Fruit fly (Drosophila melanogaster) whole organism: ENCODE measurements around the gene CG14052.

Source experiments
- CG8478 ChIP-seq: fragments of >200 bp; optimal IDR thresholded peaks from 2 replicates; lab custom pipeline; 2018; ENCODE audit warnings: inconsistent platforms
- Dll ChIP-seq: fragments of >200 bp; optimal IDR thresholded peaks from 2 replicates; lab custom pipeline; 2017
- EcR ChIP-seq, 2 experiments: fragments of >200 bp; optimal IDR thresholded peaks; 2 replicates each; lab custom pipeline; 2017; ENCODE audit warnings: missing biosample characterization in 2 of 2, missing genetic modification characterization in 2 of 2, missing genetic modification reagents in 2 of 2
- pan ChIP-seq: fragments of >200 bp; optimal IDR thresholded peaks from 2 replicates; lab custom pipeline; 2017
- psq ChIP-seq: fragments of >200 bp; optimal IDR thresholded peaks from 2 replicates; lab custom pipeline; 2017
- usp ChIP-seq: fragments of >200 bp; optimal IDR thresholded peaks from 2 replicates; lab custom pipeline; 2017; ENCODE audit warnings: missing biosample characterization, missing genetic modification characterization, mixed read lengths

The CG14052 gene

DNA sequence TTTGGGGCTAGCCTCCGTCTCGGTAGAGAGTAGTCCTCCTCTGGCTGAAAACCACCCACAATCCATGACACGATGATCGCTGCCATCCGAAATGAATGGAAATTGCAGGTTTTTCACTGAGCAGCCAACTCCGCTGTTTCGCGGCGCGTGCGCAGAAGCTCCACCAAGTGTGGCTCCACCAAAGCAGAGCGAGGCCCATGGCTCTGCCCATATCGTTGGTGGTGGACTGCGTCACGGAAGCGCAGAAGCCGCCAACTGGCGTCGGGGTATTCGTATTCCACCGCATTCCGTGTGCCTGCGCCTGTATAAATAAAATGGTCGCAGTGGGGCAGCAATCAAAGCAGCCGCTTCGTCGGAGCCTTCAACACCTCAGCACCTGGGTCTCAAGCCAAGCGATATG lies at the start of gene CG14052:
CG14052 (plus strand) TSS at position 301 of the 400 bp plus-strand sequence.
- TF ChIP-seq usp (GFP tag; lab: Kevin White, UChicago) (no peak), Dll (lab: Kevin White, UChicago) (no peak), psq (lab: Kevin White, UChicago) (no peak), CG8478 (lab: Kevin White, UChicago) (no peak)

DNA sequence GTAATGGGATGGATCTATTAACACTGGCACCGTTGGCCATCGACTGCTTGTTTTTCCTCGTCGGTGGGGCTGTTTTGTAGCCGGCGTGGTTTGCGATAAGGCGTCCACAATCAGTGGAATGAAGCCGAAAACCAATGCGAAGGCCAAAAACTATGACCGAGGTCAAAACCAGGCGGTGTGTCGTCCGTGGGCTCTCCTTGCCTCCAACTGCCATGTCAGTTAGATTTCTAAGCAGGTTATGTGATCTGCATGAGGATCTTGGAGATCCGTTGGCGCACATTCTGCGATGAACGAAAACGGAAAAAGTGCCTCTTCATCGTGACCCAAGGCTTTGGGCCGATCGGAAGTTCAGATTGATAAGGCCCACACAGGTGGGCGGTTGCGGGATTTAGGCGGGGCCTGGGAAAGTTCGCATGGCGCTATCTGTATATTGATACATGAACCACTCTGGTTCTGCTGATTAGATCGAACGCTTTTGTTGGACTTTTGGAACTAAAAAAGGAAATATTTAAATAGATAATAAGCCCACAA lies 48.2 kb upstream of the CG14052 start, which contains the start of gene Cyp4d14:
Cyp4d14 (minus strand) TSS at position 51 of the 531 bp plus-strand sequence.
- TF ChIP-seq usp (GFP tag; lab: Kevin White, UChicago) (no peak), pan (lab: Kevin White, UChicago) (no peak), CG8478 (lab: Kevin White, UChicago) (no peak), EcR (GFP tag; optimal IDR thresholded peaks at IDR 0.05; lab: Kevin White, UChicago) (no peak), Dll (lab: Kevin White, UChicago) (no peak), psq (lab: Kevin White, UChicago) (no peak)

DNA sequence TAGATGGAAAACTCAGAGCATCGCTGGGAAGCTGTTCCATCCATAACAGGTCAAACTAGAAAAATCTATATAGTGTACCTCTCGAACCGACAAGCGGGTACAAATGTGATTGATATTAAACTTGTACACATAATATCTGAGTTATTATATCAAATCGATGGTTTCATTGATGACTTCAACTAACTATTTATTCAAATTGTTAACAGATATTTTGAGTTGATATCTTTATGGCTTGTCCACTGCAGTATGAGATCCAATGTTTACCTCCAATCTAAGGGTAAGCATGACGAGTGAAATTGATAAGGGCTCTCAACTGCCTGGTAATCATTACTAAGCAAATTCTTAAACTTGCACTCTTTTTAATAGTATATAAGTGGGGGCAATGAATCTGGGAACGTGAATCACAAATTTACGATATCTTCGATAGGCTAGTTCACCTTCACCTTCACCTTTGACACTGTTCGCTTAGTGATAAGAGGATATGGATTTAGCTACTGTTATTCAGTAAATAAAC lies 47.5 kb upstream of the CG14052 start, which contains the start of gene Cyp4d2:
Cyp4d2 (plus strand) TSS at position 51 of the 514 bp plus-strand sequence.
- TF ChIP-seq CG8478 (lab: Kevin White, UChicago) (no peak), EcR (GFP tag; optimal IDR thresholded peaks at IDR 0.05; lab: Kevin White, UChicago) (no peak)

dm6 chrX:2178802-2179201 lies 44.8 kb upstream of the CG14052 start, which contains the start of gene Cyp4ae1:
Cyp4ae1 (plus strand) TSS chrX:2179007.
- TF ChIP-seq psq (lab: Kevin White, UChicago) (no peak), pan (lab: Kevin White, UChicago) (no peak), CG8478 (lab: Kevin White, UChicago) (no peak), Dll (lab: Kevin White, UChicago) (no peak), EcR (GFP tag; optimal IDR thresholded peaks at IDR 0.05; lab: Kevin White, UChicago) (no peak), usp (GFP tag; lab: Kevin White, UChicago) (no peak)

dm6 chrX:2180750-2181261 lies 42.7 kb upstream of the CG14052 start, which contains the start of gene pn:
pn (plus strand) TSS chrX:2181211.
- no peak for TF ChIP-seq CG8478 (lab: Kevin White, UChicago)
- TF ChIP-seq pan (lab: Kevin White, UChicago): no peak
- no peak for TF ChIP-seq usp (GFP tag; lab: Kevin White, UChicago)
- TF ChIP-seq Dll (lab: Kevin White, UChicago): no peak
- no peak for TF ChIP-seq EcR (GFP tag; optimal IDR thresholded peaks at IDR 0.05; lab: Kevin White, UChicago)
- TF ChIP-seq psq (lab: Kevin White, UChicago): no peak

DNA sequence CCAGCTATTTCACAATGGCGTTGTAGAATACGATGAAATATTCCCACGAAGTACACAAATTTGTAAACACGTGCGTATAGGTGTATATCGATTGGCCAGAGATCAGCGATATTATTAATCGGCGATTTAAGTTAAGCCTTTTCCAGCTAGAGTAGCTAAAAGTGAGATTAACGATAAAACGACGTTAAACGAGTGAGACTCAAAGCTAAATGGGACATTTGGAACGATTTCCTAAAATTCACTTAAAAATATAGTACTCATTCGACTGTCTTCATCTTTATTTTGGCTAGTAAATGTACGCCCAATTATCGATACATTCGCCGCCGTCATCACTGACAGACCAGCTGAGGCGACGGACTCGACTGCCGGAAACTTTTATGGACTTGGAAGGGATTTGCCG lies 39.0 kb upstream of the CG14052 start, which contains the start of the genes Nmd3 and CG17776:
Nmd3 (minus strand) TSS at position 106 of the 400 bp plus-strand sequence.
CG17776 (plus strand) TSS at position 163 of the 400 bp plus-strand sequence.
- no peak for TF ChIP-seq EcR (GFP tag; optimal IDR thresholded peaks at IDR 0.05; lab: Kevin White, UChicago)
- no peak for TF ChIP-seq pan (lab: Kevin White, UChicago)
- TF ChIP-seq psq (lab: Kevin White, UChicago): no peak
- no peak for TF ChIP-seq usp (GFP tag; lab: Kevin White, UChicago)
- TF ChIP-seq CG8478 (lab: Kevin White, UChicago): no peak
- no peak for TF ChIP-seq Dll (lab: Kevin White, UChicago)

- no peak for TF ChIP-seq EcR (GFP tag; optimal IDR thresholded peaks at IDR 0.05; lab: Kevin White, UChicago)
These were observed 37.0 kb upstream of the CG14052 start, which contains the start of gene CG17777 for dm6 chrX:2186555-2186954. CG17777 (plus strand) TSS chrX:2186855.

DNA sequence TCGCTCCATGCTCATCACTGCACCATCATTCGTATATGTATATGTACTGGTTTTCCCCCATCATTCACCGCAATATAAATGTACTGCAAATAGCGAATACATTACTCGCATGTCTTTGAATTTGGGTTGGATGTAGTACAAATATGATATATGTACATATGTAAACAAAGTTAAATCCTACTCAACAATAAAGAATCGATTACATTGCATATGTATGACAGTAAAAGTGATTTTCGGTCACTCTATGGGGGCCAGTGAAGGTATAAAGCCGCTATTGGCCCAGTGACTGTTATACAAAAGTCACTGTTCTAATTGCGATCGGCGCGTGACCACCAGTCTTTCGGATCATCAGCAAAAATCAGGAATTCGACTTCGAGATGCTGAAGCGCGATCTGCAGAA lies 36.0 kb upstream of the CG14052 start, which contains the start of gene CG3457:
CG3457 (plus strand) TSS at position 301 of the 400 bp plus-strand sequence.
- TF ChIP-seq usp (GFP tag; lab: Kevin White, UChicago) (no peak), psq (lab: Kevin White, UChicago) (no peak), CG8478 (lab: Kevin White, UChicago) (no peak), Dll (lab: Kevin White, UChicago) (no peak), pan (lab: Kevin White, UChicago) (no peak)

- TF ChIP-seq usp (GFP tag; lab: Kevin White, UChicago) (no peak), psq (lab: Kevin White, UChicago) (no peak), CG8478 (lab: Kevin White, UChicago) (no peak), EcR (GFP tag; optimal IDR thresholded peaks at IDR 0.05; lab: Kevin White, UChicago) (no peak), pan (lab: Kevin White, UChicago) (no peak), Dll (lab: Kevin White, UChicago) (no peak)
These were observed 34.7 kb upstream of the CG14052 start, which contains the start of gene Mct1 for dm6 chrX:2188888-2189287. Mct1 (plus strand) TSS chrX:2189188.

dm6 chrX:2191896-2192295 lies 31.7 kb upstream of the CG14052 start:
- TF ChIP-seq psq (lab: Kevin White, UChicago) (no peak), Dll (lab: Kevin White, UChicago) (no peak), pan (lab: Kevin White, UChicago) (no peak), EcR (GFP tag; optimal IDR thresholded peaks at IDR 0.05; lab: Kevin White, UChicago) (no peak), usp (GFP tag; lab: Kevin White, UChicago) (no peak), CG8478 (lab: Kevin White, UChicago) (no peak)

DNA sequence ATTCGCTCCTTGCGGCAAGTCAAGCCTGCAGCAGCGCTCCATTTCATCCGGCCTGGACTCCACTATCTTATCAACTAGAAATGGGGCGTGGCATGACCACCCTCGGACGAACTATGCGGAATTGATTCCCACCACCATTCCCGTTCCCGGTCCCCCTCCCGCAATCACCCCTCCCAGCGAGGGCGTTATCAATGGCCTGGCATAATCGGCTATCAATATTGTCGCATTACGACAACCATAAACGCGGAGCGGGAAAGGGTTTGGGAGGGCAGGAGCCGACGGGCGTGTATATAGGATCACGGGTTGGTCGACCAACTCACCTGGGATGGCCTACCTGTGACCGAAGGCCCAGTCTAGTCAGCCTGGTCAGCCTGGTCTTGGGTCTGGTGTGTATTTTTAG lies 30.4 kb upstream of the CG14052 start:
- no peak for TF ChIP-seq EcR (GFP tag; optimal IDR thresholded peaks at IDR 0.05; lab: Kevin White, UChicago)
- no peak for TF ChIP-seq Dll (lab: Kevin White, UChicago)
- TF ChIP-seq usp (GFP tag; lab: Kevin White, UChicago): no peak
- no peak for TF ChIP-seq pan (lab: Kevin White, UChicago)
